Fruit fly (Drosophila melanogaster) whole organism, prepupa: ENCODE results near the gene Ugt35E2.
A peak's percentile ranks its signal among the peaks of the same experiment; 100 is the strongest.

Experiments
- Blimp-1 ChIP-seq: fragments of 200-800 bp; sonication (Bioruptor generic); optimal IDR thresholded peaks from 3 replicates; lab custom pipeline; 2017; ENCODE audit warnings: missing biosample characterization, missing genetic modification characterization, mild to moderate bottlenecking, moderate library complexity, missing genetic modification reagents
- CG11294 ChIP-seq: fragments of 200-800 bp; sonication (Bioruptor generic); IDR thresholded peaks from 2 replicates; pipeline ENCODE4 v1.3.6; 2022; ENCODE audit warnings: missing biosample characterization, missing genetic modification characterization
- CG11902 ChIP-seq: fragments of 200-800 bp; sonication (Bioruptor generic); optimal IDR thresholded peaks from 3 replicates; lab custom pipeline; 2016; ENCODE audit warnings: missing biosample characterization, missing genetic modification characterization
- CG1621 ChIP-seq: fragments of 200-800 bp; sonication (Bioruptor generic); optimal IDR thresholded peaks from 3 replicates; lab custom pipeline; 2018; ENCODE audit warnings: missing biosample characterization, mild to moderate bottlenecking, missing genetic modification characterization
- CG16779 ChIP-seq: fragments of 200-800 bp; sonication (Bioruptor generic); optimal IDR thresholded peaks from 3 replicates; lab custom pipeline; 2017; ENCODE audit warnings: missing biosample characterization, mild to moderate bottlenecking, missing genetic modification characterization
- CG3032 ChIP-seq: fragments of 200-800 bp; optimal IDR thresholded peaks from 2 replicates; lab custom pipeline; 2019; ENCODE audit warnings: missing biosample characterization, mild to moderate bottlenecking, missing genetic modification characterization, moderate library complexity
- CG31627 ChIP-seq: fragments of 200-800 bp; sonication (Bioruptor generic); optimal IDR thresholded peaks from 3 replicates; lab custom pipeline; 2016; ENCODE audit warnings: missing biosample characterization, missing genetic modification characterization
- CG32006 ChIP-seq: fragments of 200-800 bp; sonication (Bioruptor generic); optimal IDR thresholded peaks from 3 replicates; lab custom pipeline; 2017; ENCODE audit warnings: missing biosample characterization, mild to moderate bottlenecking, missing genetic modification characterization
- CG3919 ChIP-seq: fragments of 200-800 bp; sonication (Bioruptor generic); optimal IDR thresholded peaks from 3 replicates; lab custom pipeline; 2016; ENCODE audit warnings: missing biosample characterization, missing genetic modification characterization
- CG6163 ChIP-seq: fragments of 200-800 bp; sonication (Bioruptor generic); IDR thresholded peaks from 3 replicates; pipeline ENCODE4 v1.3.6; 2022; ENCODE audit warnings: missing biosample characterization, missing genetic modification characterization
- CG6276 ChIP-seq: fragments of 200-800 bp; sonication (Bioruptor generic); optimal IDR thresholded peaks from 2 replicates; lab custom pipeline; 2017; ENCODE audit warnings: missing biosample characterization, mild to moderate bottlenecking, missing genetic modification characterization
- CG6792 ChIP-seq: fragments of 200-800 bp; sonication (Bioruptor generic); optimal IDR thresholded peaks from 3 replicates; lab custom pipeline; 2016; ENCODE audit warnings: missing biosample characterization, missing genetic modification characterization
- CG6808 ChIP-seq: fragments of 200-800 bp; sonication (Bioruptor generic); optimal IDR thresholded peaks from 3 replicates; lab custom pipeline; 2017; ENCODE audit warnings: missing biosample characterization, missing genetic modification characterization, mild to moderate bottlenecking, moderate library complexity, missing genetic modification reagents
- CG6854 ChIP-seq: fragments of 200-800 bp; sonication (Bioruptor generic); optimal IDR thresholded peaks from 2 replicates; lab custom pipeline; 2017; ENCODE audit warnings: missing biosample characterization, mild to moderate bottlenecking, missing genetic modification characterization
- CG8319 ChIP-seq: fragments of 200-800 bp; sonication (Bioruptor generic); optimal IDR thresholded peaks from 3 replicates; lab custom pipeline; 2016; ENCODE audit warnings: missing biosample characterization, missing genetic modification characterization
- CG8632 ChIP-seq: fragments of 200-800 bp; sonication (Bioruptor generic); optimal IDR thresholded peaks from 3 replicates; lab custom pipeline; 2016; ENCODE audit warnings: missing biosample characterization, missing genetic modification characterization
- Eip78C ChIP-seq: fragments of 200-800 bp; sonication (Bioruptor generic); peaks from one replicate; lab custom pipeline; 2016; ENCODE audit warnings: missing biosample characterization, missing genetic modification characterization
- Ets21C ChIP-seq: fragments of 200-800 bp; sonication (Bioruptor generic); optimal IDR thresholded peaks from 3 replicates; lab custom pipeline; 2016; ENCODE audit warnings: missing biosample characterization, missing genetic modification characterization
- Ets96B ChIP-seq: fragments of 200-800 bp; optimal IDR thresholded peaks from 2 replicates; lab custom pipeline; 2019; ENCODE audit warnings: missing biosample characterization, mild to moderate bottlenecking, missing genetic modification characterization, moderate library complexity
- Gug ChIP-seq: fragments of 200-800 bp; sonication (Bioruptor generic); IDR thresholded peaks from 2 replicates; pipeline ENCODE4 v1.3.6; 2022; ENCODE audit warnings: missing biosample characterization, missing genetic modification characterization
- Hr39 ChIP-seq: fragments of 200-800 bp; sonication (Bioruptor generic); optimal IDR thresholded peaks from 2 replicates; lab custom pipeline; 2016; ENCODE audit warnings: missing biosample characterization, missing genetic modification characterization
- Lpt ChIP-seq: fragments of 200-800 bp; sonication (Bioruptor generic); optimal IDR thresholded peaks from 3 replicates; lab custom pipeline; 2016; ENCODE audit warnings: missing biosample characterization, missing genetic modification characterization
- Met ChIP-seq: fragments of 200-800 bp; sonication (Bioruptor generic); optimal IDR thresholded peaks from 3 replicates; lab custom pipeline; 2016; ENCODE audit warnings: missing biosample characterization, missing genetic modification characterization
- OdsH ChIP-seq: fragments of 200-800 bp; sonication (Bioruptor generic); optimal IDR thresholded peaks from 3 replicates; lab custom pipeline; 2016; ENCODE audit warnings: missing biosample characterization, missing genetic modification characterization
- Smox ChIP-seq: fragments of 200-800 bp; sonication (Bioruptor generic); optimal IDR thresholded peaks from 3 replicates; lab custom pipeline; 2016; ENCODE audit warnings: missing biosample characterization, missing genetic modification characterization
- Sox102F ChIP-seq: fragments of 200-800 bp; sonication (Bioruptor generic); optimal IDR thresholded peaks from 2 replicates; lab custom pipeline; 2016; ENCODE audit warnings: missing biosample characterization, mild to moderate bottlenecking, missing genetic modification characterization
- Sox14 ChIP-seq: fragments of 200-800 bp; sonication (Bioruptor generic); optimal IDR thresholded peaks from 3 replicates; lab custom pipeline; 2016; ENCODE audit warnings: missing biosample characterization, missing genetic modification characterization
- acj6 ChIP-seq: fragments of 200-800 bp; sonication (Bioruptor generic); optimal IDR thresholded peaks from 3 replicates; lab custom pipeline; 2016; ENCODE audit warnings: missing biosample characterization, missing genetic modification characterization
- cyc ChIP-seq: fragments of 200-800 bp; sonication (Bioruptor generic); optimal IDR thresholded peaks from 3 replicates; lab custom pipeline; 2016; ENCODE audit warnings: missing biosample characterization, missing genetic modification characterization
- dsx ChIP-seq: fragments of 200-800 bp; optimal IDR thresholded peaks from 3 replicates; lab custom pipeline; 2019; ENCODE audit warnings: missing biosample characterization, mild to moderate bottlenecking, missing genetic modification characterization, moderate library complexity; ENCODE audit not compliant: poor library complexity, severe bottlenecking
- eg ChIP-seq: fragments of 200-800 bp; sonication (Bioruptor generic); IDR thresholded peaks from 3 replicates; pipeline ENCODE4 v1.3.6; 2022; ENCODE audit warnings: missing biosample characterization, missing genetic modification characterization
- esn ChIP-seq: fragments of 200-800 bp; sonication (Bioruptor generic); optimal IDR thresholded peaks from 2 replicates; lab custom pipeline; 2016; ENCODE audit warnings: missing biosample characterization, mild to moderate bottlenecking, missing genetic modification characterization, moderate library complexity
- fd85E ChIP-seq: fragments of 200-800 bp; sonication (Bioruptor generic); optimal IDR thresholded peaks from 3 replicates; lab custom pipeline; 2016; ENCODE audit warnings: missing biosample characterization, missing genetic modification characterization
- fkh ChIP-seq: fragments of 200-800 bp; sonication (Bioruptor generic); optimal IDR thresholded peaks from 3 replicates; lab custom pipeline; 2017; ENCODE audit warnings: missing biosample characterization, mild to moderate bottlenecking, missing genetic modification characterization, moderate library complexity
- lz ChIP-seq: fragments of 200-800 bp; sonication (Bioruptor generic); optimal IDR thresholded peaks from 3 replicates; lab custom pipeline; 2016; ENCODE audit warnings: missing biosample characterization, missing genetic modification characterization
- net ChIP-seq: fragments of 200-800 bp; sonication (Bioruptor generic); optimal IDR thresholded peaks from 3 replicates; lab custom pipeline; 2016; ENCODE audit warnings: missing biosample characterization, missing genetic modification characterization
- pdm3 ChIP-seq: fragments of 200-800 bp; sonication (Bioruptor generic); optimal IDR thresholded peaks from 3 replicates; lab custom pipeline; 2016; ENCODE audit warnings: missing biosample characterization, missing genetic modification characterization
- salr ChIP-seq, 2 experiments: fragments of 200-800 bp; sonication (Bioruptor generic); optimal IDR thresholded peaks; 3 replicates each; lab custom pipeline; 2016 to 2018; ENCODE audit warnings: missing biosample characterization in 2 of 2, missing genetic modification characterization in 2 of 2, mild to moderate bottlenecking in 1 of 2
- ss ChIP-seq, 2 experiments: fragments of 200-800 bp; sonication (Bioruptor generic); optimal IDR thresholded peaks; 2 replicates in 1 of 2; 3 replicates in 1 of 2; lab custom pipeline; 2017 to 2018; ENCODE audit warnings: mild to moderate bottlenecking in 2 of 2, missing biosample characterization in 2 of 2, missing genetic modification characterization in 2 of 2, moderate library complexity in 1 of 2
- svp ChIP-seq: fragments of 200-800 bp; sonication (Bioruptor generic); peaks from one replicate; lab custom pipeline; 2016; ENCODE audit warnings: missing biosample characterization, missing genetic modification characterization
- topi ChIP-seq: fragments of 200-800 bp; sonication (Bioruptor generic); optimal IDR thresholded peaks from 3 replicates; lab custom pipeline; 2016; ENCODE audit warnings: missing biosample characterization, missing genetic modification characterization
- vri ChIP-seq: fragments of 200-800 bp; sonication (Bioruptor generic); optimal IDR thresholded peaks from 3 replicates; lab custom pipeline; 2016; ENCODE audit warnings: missing biosample characterization, mild to moderate bottlenecking, missing genetic modification characterization

The Ugt35E2 gene

dm6 chr3R:11199227-11199835 is 31.6 kb upstream of the Ugt35E2 start:
- TF ChIP-seq pdm3 (no peak), CG3032 (tag; lab: Kevin White, UChicago) (no peak), vri (no peak), fkh (no peak), dsx (GFP tag; lab: Kevin White, UChicago) (peak; percentile 28), CG8319 (GFP tag; lab: Kevin White, UChicago) (no peak), acj6 (GFP tag; lab: Kevin White, UChicago) (no peak)

- TF ChIP-seq Sox14 (peak; percentile 76), CG3919 (no peak), CG32006 (GFP tag; lab: Kevin White, UChicago) (no peak), Eip78C (peak; percentile 69), CG8632 (peak; percentile 6), CG6163 (GFP tag; lab: Robert Waterston, UW) (0 out of 3 replicates have a peak, but pooled peaks have one; percentile 25), CG6854 (peak; percentile 4), Lpt (GFP tag; lab: Kevin White, UChicago) (peak; percentile 56), eg (GFP tag; lab: Robert Waterston, UW) (peak; percentile 41; the same call in 1 of the 3 replicates), dsx (GFP tag; lab: Kevin White, UChicago) (peak; percentile 21), vri (peak; percentile 63), Blimp-1 (GFP tag; lab: Kevin White, UChicago) (peak; percentile 25), OdsH (GFP tag; lab: Kevin White, UChicago) (no peak), net (GFP tag; lab: Kevin White, UChicago) (peak; percentile 7), lz (GFP tag; lab: Kevin White, UChicago) (no peak), fkh (peak; percentile 82), svp (GFP tag; lab: Kevin White, UChicago) (peak; percentile 67)
Observed at dm6 chr3R:11198062-11198472, 30.3 kb upstream of the Ugt35E2 start.

DNA sequence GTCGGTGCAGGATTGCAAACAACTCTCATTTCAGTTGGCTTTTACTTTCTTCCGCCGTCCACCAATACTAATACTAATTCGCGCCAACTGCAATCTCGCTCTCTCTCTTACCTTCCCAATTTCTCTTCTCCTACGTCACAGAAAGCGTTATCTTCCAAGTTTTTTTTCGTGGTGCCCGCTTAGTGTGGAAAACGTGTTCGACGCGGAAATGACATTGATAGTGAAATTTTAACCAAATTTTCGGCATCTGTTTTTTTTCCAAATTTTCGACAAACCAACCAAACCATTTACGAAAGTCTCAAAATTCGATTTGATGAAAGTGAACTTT is 29.6 kb upstream of the Ugt35E2 start, which contains the start of gene cu:
Gene cu (plus strand): TSS at position 204 of the 328 bp plus-strand sequence.
- no peak for TF ChIP-seq CG6808
- TF ChIP-seq fd85E (GFP tag; lab: Kevin White, UChicago) = no peak
- TF ChIP-seq dsx (GFP tag; lab: Kevin White, UChicago) = no peak
- no peak for TF ChIP-seq CG6163 (GFP tag; lab: Robert Waterston, UW)
- TF ChIP-seq CG11902 = no peak
- TF ChIP-seq Ets21C (GFP tag; lab: Kevin White, UChicago) = no peak
- no peak for TF ChIP-seq svp (GFP tag; lab: Kevin White, UChicago)
- TF ChIP-seq CG8632 = no peak
- no peak for TF ChIP-seq CG16779 (tag; lab: Kevin White, UChicago)
- no peak for TF ChIP-seq CG31627 (GFP tag; lab: Kevin White, UChicago)
- TF ChIP-seq Met = no peak
- no peak for TF ChIP-seq CG1621 (tag; lab: Kevin White, UChicago)
- TF ChIP-seq OdsH (GFP tag; lab: Kevin White, UChicago) = no peak
- no peak for TF ChIP-seq Gug (GFP tag; lab: Robert Waterston, UW)
- TF ChIP-seq eg (GFP tag; lab: Robert Waterston, UW) = no peak
- no peak for TF ChIP-seq CG6276 (GFP tag; lab: Kevin White, UChicago)
- TF ChIP-seq CG3032 (tag; lab: Kevin White, UChicago) = no peak
- TF ChIP-seq Sox102F (GFP tag; lab: Kevin White, UChicago) = no peak
- TF ChIP-seq Blimp-1 (GFP tag; lab: Kevin White, UChicago) = no peak
- no peak for TF ChIP-seq Smox (GFP tag; lab: Kevin White, UChicago)

- TF ChIP-seq fd85E (GFP tag; lab: Kevin White, UChicago) (peak; percentile 79), Ets96B (tag; lab: Kevin White, UChicago) (peak; percentile 92), Sox102F (GFP tag; lab: Kevin White, UChicago) (peak; percentile 95), Hr39 (GFP tag; lab: Kevin White, UChicago) (peak; percentile 92), net (GFP tag; lab: Kevin White, UChicago) (peak; percentile 96), esn (GFP tag; lab: Kevin White, UChicago) (peak; percentile 99), CG11902 (peak; percentile 96), acj6 (GFP tag; lab: Kevin White, UChicago) (peak; percentile 97), Smox (GFP tag; lab: Kevin White, UChicago) (peak; percentile 96), Gug (GFP tag; lab: Robert Waterston, UW) (peak; percentile 99), CG16779 (tag; lab: Kevin White, UChicago) (peak; percentile 97), CG6792 (peak; percentile 96), vri (peak; percentile 80), cyc (GFP tag; lab: Kevin White, UChicago) (peak; percentile 96), ss (GFP tag; optimal IDR thresholded peaks at IDR 0.05; lab: Kevin White, UChicago) (peak in 1 of 2 experiments; percentile 99), salr (GFP tag; optimal IDR thresholded peaks at IDR 0.05; lab: Kevin White, UChicago) (peak; percentile 87 to 98), CG11294 (GFP tag; lab: Robert Waterston, UW) (peak; percentile 98), topi (GFP tag; lab: Kevin White, UChicago) (peak; percentile 99)
Observed at dm6 chr3R:11196648-11197388, 29.0 kb upstream of the Ugt35E2 start.
